Comparison of ENCODE assay signal across 4 fruit fly cellular contexts in genomic region chr3L:16172809-16173276, dm6.
TF ChIP-seq lines count a peak whose summit lies in the region.

No protein-coding gene starts in this region.

- no peak for TF ChIP-seq CTCF in whole organism, embryonic (GFP tag; optimal IDR thresholded peaks at IDR 0.05; lab: Kevin White, UChicago)

TF ChIP-seq in whole organism, embryonic, 481 proteins besides CTCF, POLR2A, EP300 and RAD21 (continues in another document):
- TF ChIP-seq CG4360 (GFP tag; IDR thresholded peaks at IDR 0.05; lab: Robert Waterston, UW) (no peak), CG11247 (GFP tag; IDR thresholded peaks at IDR 0.05; lab: Robert Waterston, UW) (no peak), Xbp1 (GFP tag; optimal IDR thresholded peaks at IDR 0.05; lab: Kevin White, UChicago) (peak; percentile 27), Rx (GFP tag; IDR thresholded peaks at IDR 0.05; lab: Robert Waterston, UW) (no peak), CG7271 (tag; optimal IDR thresholded peaks at IDR 0.05; lab: Kevin White, UChicago) (no peak), CG9609 (GFP tag; optimal IDR thresholded peaks at IDR 0.05; lab: Kevin White, UChicago) (no peak), CG9797 (GFP tag; optimal IDR thresholded peaks at IDR 0.05; lab: Kevin White, UChicago) (no peak), Tbp (GFP tag; optimal IDR thresholded peaks at IDR 0.05; lab: Kevin White, UChicago) (no peak), NC2β (GFP tag; optimal IDR thresholded peaks at IDR 0.05; lab: Kevin White, UChicago) (no peak), br (optimal IDR thresholded peaks at IDR 0.05; lab: Kevin White, UChicago) (no peak), CG31441 (GFP tag; IDR thresholded peaks at IDR 0.05; lab: Robert Waterston, UW) (peak; percentile 54; the same call in 1 of the 2 replicates), pnt (GFP tag; optimal IDR thresholded peaks at IDR 0.05; lab: Kevin White, UChicago) (no peak), crc (GFP tag; optimal IDR thresholded peaks at IDR 0.05; lab: Kevin White, UChicago) (no peak), Dp (GFP tag; optimal IDR thresholded peaks at IDR 0.05; lab: Kevin White, UChicago) (no peak), Sox100B (GFP tag; optimal IDR thresholded peaks at IDR 0.05; lab: Kevin White, UChicago) (peak; percentile 59), CG1602 (GFP tag; optimal IDR thresholded peaks at IDR 0.05; lab: Kevin White, UChicago) (peak; percentile 19), CG11093 (GFP tag; IDR thresholded peaks at IDR 0.05; lab: Robert Waterston, UW) (no peak), Ravus (GFP tag; IDR thresholded peaks at IDR 0.05; lab: Robert Waterston, UW) (no peak), CG7987 (GFP tag; optimal IDR thresholded peaks at IDR 0.05; lab: Kevin White, UChicago) (no peak), CG2202 (tag; optimal IDR thresholded peaks at IDR 0.05; lab: Kevin White, UChicago) (no peak), seq (GFP tag; IDR thresholded peaks at IDR 0.05; lab: Robert Waterston, UW) (no peak), Hr51 (GFP tag; optimal IDR thresholded peaks at IDR 0.05; lab: Kevin White, UChicago) (peak in 1 of 2 experiments; percentile 60), PHDP (tag; optimal IDR thresholded peaks at IDR 0.05; lab: Kevin White, UChicago) (peak; percentile 7), CG4424 (GFP tag; optimal IDR thresholded peaks at IDR 0.05; lab: Kevin White, UChicago) (peak; percentile 40)

TF ChIP-seq in whole organism, prepupa, 60 proteins besides CTCF, POLR2A, EP300 and RAD21 (continues in another document):
- TF ChIP-seq CG10669 (GFP tag; optimal IDR thresholded peaks at IDR 0.05; lab: Kevin White, UChicago) (peak; percentile 69), Eip75B (GFP tag; optimal IDR thresholded peaks at IDR 0.05; lab: Kevin White, UChicago) (peak; percentile 59), CG8632 (GFP tag; optimal IDR thresholded peaks at IDR 0.05; lab: Kevin White, UChicago) (peak; percentile 77), Ets21C (GFP tag; optimal IDR thresholded peaks at IDR 0.05; lab: Kevin White, UChicago) (no peak), acj6 (GFP tag; optimal IDR thresholded peaks at IDR 0.05; lab: Kevin White, UChicago) (peak; percentile 75), topi (GFP tag; optimal IDR thresholded peaks at IDR 0.05; lab: Kevin White, UChicago) (peak; percentile 44), Sox102F (GFP tag; optimal IDR thresholded peaks at IDR 0.05; lab: Kevin White, UChicago) (peak; percentile 61), CG11902 (GFP tag; optimal IDR thresholded peaks at IDR 0.05; lab: Kevin White, UChicago) (peak; percentile 10), CG10631 (GFP tag; optimal IDR thresholded peaks at IDR 0.05; lab: Kevin White, UChicago) (peak; percentile 83), esn (GFP tag; optimal IDR thresholded peaks at IDR 0.05; lab: Kevin White, UChicago) (peak; percentile 80), CG11762 (GFP tag; optimal IDR thresholded peaks at IDR 0.05; lab: Kevin White, UChicago; ENCODE audit: insufficient read depth) (peak; percentile 62), Sox15 (GFP tag; optimal IDR thresholded peaks at IDR 0.05; lab: Kevin White, UChicago) (peak; percentile 66), CG7368 (GFP tag; optimal IDR thresholded peaks at IDR 0.05; lab: Kevin White, UChicago) (peak; percentile 4), Hr38 (GFP tag; optimal IDR thresholded peaks at IDR 0.05; lab: Kevin White, UChicago) (no peak), Eip93F (GFP tag; optimal IDR thresholded peaks at IDR 0.05; lab: Kevin White, UChicago) (no peak), dsx (GFP tag; optimal IDR thresholded peaks at IDR 0.05; lab: Kevin White, UChicago; ENCODE audit: poor library complexity, severe bottlenecking) (peak; percentile 71), Gug (GFP tag; IDR thresholded peaks at IDR 0.05; lab: Robert Waterston, UW) (no peak), net (GFP tag; optimal IDR thresholded peaks at IDR 0.05; lab: Kevin White, UChicago) (peak; percentile 71), CG34406 (GFP tag; optimal IDR thresholded peaks at IDR 0.05; lab: Kevin White, UChicago) (peak; percentile 78), pdm3 (GFP tag; optimal IDR thresholded peaks at IDR 0.05; lab: Kevin White, UChicago) (peak; percentile 66), Met (GFP tag; optimal IDR thresholded peaks at IDR 0.05; lab: Kevin White, UChicago) (peak; percentile 61), vri (GFP tag; optimal IDR thresholded peaks at IDR 0.05; lab: Kevin White, UChicago) (peak; percentile 40), svp (GFP tag; lab: Kevin White, UChicago) (peak; percentile 80)

TF ChIP-seq in whole organism, pupa, 21 proteins besides CTCF, POLR2A, EP300 and RAD21:
- TF ChIP-seq CG9948 (tag; optimal IDR thresholded peaks at IDR 0.05; lab: Kevin White, UChicago) = peak; percentile 79
- 0 out of 2 replicates have a peak, but pooled peaks have one; percentile 16 for TF ChIP-seq rn (GFP tag; IDR thresholded peaks at IDR 0.05; lab: Robert Waterston, UW)
- peak; percentile 41 for TF ChIP-seq CG8301 (tag; optimal IDR thresholded peaks at IDR 0.05; lab: Kevin White, UChicago)
- no peak for TF ChIP-seq gl (tag; optimal IDR thresholded peaks at IDR 0.05; lab: Kevin White, UChicago)
- TF ChIP-seq CG10348 (GFP tag; IDR thresholded peaks at IDR 0.05; lab: Robert Waterston, UW) = no peak
- peak; percentile 68 for TF ChIP-seq D1 (tag; optimal IDR thresholded peaks at IDR 0.05; lab: Kevin White, UChicago)
- peak; percentile 71 for TF ChIP-seq CG13204 (GFP tag; optimal IDR thresholded peaks at IDR 0.05; lab: Kevin White, UChicago)
- no peak for TF ChIP-seq CG12605 (GFP tag; IDR thresholded peaks at IDR 0.05; lab: Robert Waterston, UW)
- TF ChIP-seq CG17806 (tag; optimal IDR thresholded peaks at IDR 0.05; lab: Kevin White, UChicago) = peak; percentile 77
- TF ChIP-seq Ets98B (GFP tag; IDR thresholded peaks at IDR 0.05; lab: Robert Waterston, UW) = no peak
- no peak for TF ChIP-seq fd96Ca (GFP tag; IDR thresholded peaks at IDR 0.05; lab: Robert Waterston, UW)
- peak; percentile 53 for TF ChIP-seq Pif1B (GFP tag; optimal IDR thresholded peaks at IDR 0.05; lab: Kevin White, UChicago)
- peak; percentile 30 for TF ChIP-seq Pif1A (GFP tag; optimal IDR thresholded peaks at IDR 0.05; lab: Kevin White, UChicago)
- TF ChIP-seq CG34367 (tag; optimal IDR thresholded peaks at IDR 0.05; lab: Kevin White, UChicago) = peak; percentile 74
- TF ChIP-seq CG32121 (GFP tag; IDR thresholded peaks at IDR 0.05; lab: Robert Waterston, UW) = no peak
- peak; percentile 59 for TF ChIP-seq Snoo (tag; optimal IDR thresholded peaks at IDR 0.05; lab: Kevin White, UChicago)
- peak; percentile 74 for TF ChIP-seq CG14655 (GFP tag; optimal IDR thresholded peaks at IDR 0.05; lab: Kevin White, UChicago)
- TF ChIP-seq CG8159 (tag; optimal IDR thresholded peaks at IDR 0.05; lab: Kevin White, UChicago) = peak; percentile 86
- peak; percentile 87 for TF ChIP-seq CG15710 (tag; optimal IDR thresholded peaks at IDR 0.05; lab: Kevin White, UChicago)
- no peak for TF ChIP-seq EcR (GFP tag; optimal IDR thresholded peaks at IDR 0.05; lab: Kevin White, UChicago)

TF ChIP-seq in whole organism, wandering third instar larva, 38 proteins besides CTCF, POLR2A, EP300 and RAD21 (continues in another document):
- TF ChIP-seq brk (GFP tag; optimal IDR thresholded peaks at IDR 0.05; lab: Kevin White, UChicago) (peak; percentile 43), Mio (GFP tag; optimal IDR thresholded peaks at IDR 0.05; lab: Kevin White, UChicago) (no peak), woc (GFP tag; optimal IDR thresholded peaks at IDR 0.05; lab: Kevin White, UChicago) (peak; percentile 10), Hnf4 (GFP tag; optimal IDR thresholded peaks at IDR 0.05; lab: Kevin White, UChicago) (peak; percentile 31), GATAd (GFP tag; optimal IDR thresholded peaks at IDR 0.05; lab: Kevin White, UChicago) (no peak), CrebA (GFP tag; optimal IDR thresholded peaks at IDR 0.05; lab: Kevin White, UChicago; ENCODE audit: borderline replicate concordance) (no peak), usp (GFP tag; optimal IDR thresholded peaks at IDR 0.05; lab: Kevin White, UChicago) (no peak), rgr (GFP tag; optimal IDR thresholded peaks at IDR 0.05; lab: Kevin White, UChicago) (peak; percentile 77), Hr78 (GFP tag; optimal IDR thresholded peaks at IDR 0.05; lab: Kevin White, UChicago) (no peak), dmrt93B (GFP tag; optimal IDR thresholded peaks at IDR 0.05; lab: Kevin White, UChicago) (peak; percentile 58), CG32264 (GFP tag; optimal IDR thresholded peaks at IDR 0.05; lab: Kevin White, UChicago) (no peak), br (GFP tag; optimal IDR thresholded peaks at IDR 0.05; lab: Kevin White, UChicago) (peak; percentile 10), sage (GFP tag; optimal IDR thresholded peaks at IDR 0.05; lab: Kevin White, UChicago) (no peak), fru (GFP tag; optimal IDR thresholded peaks at IDR 0.05; lab: Kevin White, UChicago) (peak; percentile 63), Jra (GFP tag; optimal IDR thresholded peaks at IDR 0.05; lab: Kevin White, UChicago) (no peak), Sp1 (GFP tag; optimal IDR thresholded peaks at IDR 0.05; lab: Kevin White, UChicago) (peak; percentile 82), tai (GFP tag; optimal IDR thresholded peaks at IDR 0.05; lab: Kevin White, UChicago) (no peak), pan (optimal IDR thresholded peaks at IDR 0.05; lab: Kevin White, UChicago) (no peak), ey (GFP tag; optimal IDR thresholded peaks at IDR 0.05; lab: Kevin White, UChicago) (peak; percentile 53), N (GFP tag; optimal IDR thresholded peaks at IDR 0.05; lab: Kevin White, UChicago) (no peak), dl (GFP tag; optimal IDR thresholded peaks at IDR 0.05; lab: Kevin White, UChicago; ENCODE audit: insufficient read depth in 1 of 2, partially characterized antibody in 2 of 2) (no peak), lola (GFP tag; optimal IDR thresholded peaks at IDR 0.05; lab: Kevin White, UChicago) (no peak), Rel (GFP tag; optimal IDR thresholded peaks at IDR 0.05; lab: Kevin White, UChicago) (peak; percentile 19), Rel (tag; optimal IDR thresholded peaks at IDR 0.05; lab: Kevin White, UChicago) (no peak), HLH106 (tag; optimal IDR thresholded peaks at IDR 0.05; lab: Kevin White, UChicago) (peak; percentile 48), sv (GFP tag; optimal IDR thresholded peaks at IDR 0.05; lab: Kevin White, UChicago) (no peak), Abd-B (GFP tag; optimal IDR thresholded peaks at IDR 0.05; lab: Kevin White, UChicago) (no peak), Myc (optimal IDR thresholded peaks at IDR 0.05; lab: Kevin White, UChicago) (no peak), psq (GFP tag; optimal IDR thresholded peaks at IDR 0.05; lab: Kevin White, UChicago) (peak; percentile 71), Dif (GFP tag; optimal IDR thresholded peaks at IDR 0.05; lab: Kevin White, UChicago; ENCODE audit: partially characterized antibody) (no peak), Dfd (GFP tag; optimal IDR thresholded peaks at IDR 0.05; lab: Kevin White, UChicago) (no peak), Hr83 (GFP tag; optimal IDR thresholded peaks at IDR 0.05; lab: Kevin White, UChicago; ENCODE audit: poor library complexity, severe bottlenecking) (no peak), jim (GFP tag; optimal IDR thresholded peaks at IDR 0.05; lab: Kevin White, UChicago) (no peak), h (GFP tag; optimal IDR thresholded peaks at IDR 0.05; lab: Kevin White, UChicago) (peak; percentile 53)

Comparison
In these comparisons a context has a peak if more than half of its experiments do, and no peak if none do; other contexts are left out.
1. Of the 7 proteins assayed by ChIP-seq in both whole organism, embryonic and whole organism, prepupa: peak only in whole organism, embryonic: CG6854; only in whole organism, prepupa: CG16779 and Hr39; in both: Blimp-1 and Sox102F; in neither: 2.